Fruit fly (Drosophila melanogaster) whole organism, embryonic: ENCODE measurements around the gene CG33203.

ENCODE experiments used
- Adf1 ChIP-seq: fragments of 200-800 bp; sonication (Bioruptor generic); IDR thresholded peaks from 2 replicates; pipeline ENCODE4 v1.3.6; 2022; ENCODE audit warnings: missing biosample characterization, missing genetic modification characterization
- Asciz ChIP-seq: fragments of 200-800 bp; sonication (Bioruptor generic); optimal IDR thresholded peaks from 2 replicates; lab custom pipeline; 2017; ENCODE audit warnings: missing biosample characterization, mild to moderate bottlenecking, missing genetic modification characterization, missing genetic modification reagents
- Atf6 ChIP-seq: fragments of 200-800 bp; sonication (Bioruptor generic); IDR thresholded peaks from 2 replicates; pipeline ENCODE4 v1.3.6; 2022; ENCODE audit warnings: missing biosample characterization, missing genetic modification characterization
- Bgb ChIP-seq: fragments of 200-800 bp; sonication (Bioruptor generic); IDR thresholded peaks from 2 replicates; pipeline ENCODE4 v1.3.6; 2022; ENCODE audit warnings: missing biosample characterization, missing genetic modification characterization; ENCODE audit not compliant: partially characterized antibody
- CG11398 ChIP-seq: fragments of 200-800 bp; sonication (Bioruptor generic); optimal IDR thresholded peaks from 2 replicates; lab custom pipeline; 2016; ENCODE audit warnings: missing biosample characterization, missing genetic modification characterization
- CG11696 ChIP-seq: fragments of 200-800 bp; sonication (Bioruptor generic); IDR thresholded peaks from 2 replicates; pipeline ENCODE4 v1.3.6; 2022; ENCODE audit warnings: missing biosample characterization, missing genetic modification characterization
- CG11723 ChIP-seq: fragments of 200-800 bp; sonication (Bioruptor generic); optimal IDR thresholded peaks from 2 replicates; lab custom pipeline; 2017; ENCODE audit warnings: missing biosample characterization, mild to moderate bottlenecking, missing genetic modification characterization
- CG13775 ChIP-seq: fragments of 200-800 bp; sonication (Bioruptor generic); optimal IDR thresholded peaks from 3 replicates; lab custom pipeline; 2017; ENCODE audit warnings: missing biosample characterization, mild to moderate bottlenecking, missing genetic modification characterization
- CG15696 ChIP-seq: fragments of 200-800 bp; sonication (Bioruptor generic); optimal IDR thresholded peaks from 2 replicates; lab custom pipeline; 2019; ENCODE audit warnings: missing biosample characterization, mild to moderate bottlenecking, missing genetic modification characterization, moderate library complexity
- CG2712 ChIP-seq: fragments of 200-800 bp; optimal IDR thresholded peaks from 3 replicates; lab custom pipeline; 2019; ENCODE audit warnings: missing biosample characterization, mild to moderate bottlenecking, missing genetic modification characterization, moderate library complexity
- CG2889 ChIP-seq: fragments of 200-800 bp; sonication (Bioruptor generic); IDR thresholded peaks from 3 replicates; pipeline ENCODE4 v1.3.6; 2022; ENCODE audit warnings: missing biosample characterization, missing genetic modification characterization
- CG30403 ChIP-seq: fragments of 200-800 bp; sonication (Bioruptor generic); optimal IDR thresholded peaks from 3 replicates; lab custom pipeline; 2016; ENCODE audit warnings: missing biosample characterization, missing genetic modification characterization
- CG5180 ChIP-seq: fragments of 200-800 bp; sonication (Bioruptor generic); optimal IDR thresholded peaks from 3 replicates; lab custom pipeline; 2017; ENCODE audit warnings: missing biosample characterization, missing genetic modification characterization, mild to moderate bottlenecking, moderate library complexity, missing genetic modification reagents
- CG5953 ChIP-seq: fragments of 200-800 bp; sonication (Bioruptor generic); IDR thresholded peaks from 2 replicates; pipeline ENCODE4 v1.3.6; 2022; ENCODE audit warnings: missing biosample characterization, missing genetic modification characterization
- CG7745 ChIP-seq: fragments of 200-800 bp; sonication (Bioruptor generic); optimal IDR thresholded peaks from 2 replicates; lab custom pipeline; 2018; ENCODE audit warnings: missing biosample characterization, mild to moderate bottlenecking, missing genetic modification characterization, moderate library complexity
- CG8089 ChIP-seq: fragments of 200-800 bp; sonication (Bioruptor generic); optimal IDR thresholded peaks from 3 replicates; lab custom pipeline; 2016; ENCODE audit warnings: missing biosample characterization, missing genetic modification characterization
- Camta ChIP-seq: fragments of 200-800 bp; sonication (Bioruptor generic); optimal IDR thresholded peaks from 2 replicates; lab custom pipeline; 2016; ENCODE audit warnings: missing biosample characterization, missing genetic modification characterization
- E2f2 ChIP-seq: fragments of 200-800 bp; sonication (Bioruptor generic); IDR thresholded peaks from 2 replicates; pipeline ENCODE4 v1.3.6; 2022; ENCODE audit warnings: missing biosample characterization, missing genetic modification characterization
- Ets65A ChIP-seq: fragments of 200-800 bp; sonication (Bioruptor generic); peaks from one replicate; lab custom pipeline; 2016; ENCODE audit warnings: missing biosample characterization, missing genetic modification characterization
- Hand ChIP-seq: fragments of 200-800 bp; sonication (Bioruptor generic); optimal IDR thresholded peaks from 2 replicates; lab custom pipeline; 2017; ENCODE audit warnings: mild to moderate bottlenecking, missing biosample characterization, missing genetic modification reagents, missing genetic modification characterization
- NK7.1 ChIP-seq: fragments of 200-800 bp; sonication (Bioruptor generic); optimal IDR thresholded peaks from 3 replicates; lab custom pipeline; 2016; ENCODE audit warnings: missing biosample characterization, missing genetic modification characterization
- Pdp1 ChIP-seq, 2 experiments: fragments of 200-800 bp; sonication (Bioruptor generic); optimal IDR thresholded peaks; 3 replicates each; lab custom pipeline; 2016; ENCODE audit warnings: missing biosample characterization in 2 of 2, missing genetic modification characterization in 2 of 2, mild to moderate bottlenecking in 1 of 2, moderate library complexity in 1 of 2
- Xrp1 ChIP-seq: fragments of 200-800 bp; sonication (Bioruptor generic); IDR thresholded peaks from 2 replicates; pipeline ENCODE4 v1.3.6; 2022; ENCODE audit warnings: missing biosample characterization, missing genetic modification characterization
- abd-A ChIP-seq: fragments of 200-800 bp; sonication (Bioruptor generic); optimal IDR thresholded peaks from 3 replicates; lab custom pipeline; 2019; ENCODE audit warnings: missing biosample characterization, mild to moderate bottlenecking, missing genetic modification characterization, moderate library complexity
- amos ChIP-seq: fragments of 200-800 bp; sonication (Bioruptor generic); IDR thresholded peaks from 2 replicates; pipeline ENCODE4 v1.3.6; 2022; ENCODE audit warnings: missing biosample characterization, missing genetic modification characterization; ENCODE audit not compliant: partially characterized antibody
- bbx ChIP-seq: fragments of 200-800 bp; sonication (Bioruptor generic); IDR thresholded peaks from 2 replicates; pipeline ENCODE4 v1.3.6; 2022; ENCODE audit warnings: missing biosample characterization, missing genetic modification characterization; ENCODE audit not compliant: partially characterized antibody
- chinmo ChIP-seq: fragments of 200-800 bp; sonication (Bioruptor generic); IDR thresholded peaks from 4 replicates; pipeline ENCODE4 v1.3.6; 2022; ENCODE audit warnings: missing biosample characterization, missing genetic modification characterization; ENCODE audit not compliant: partially characterized antibody
- exex ChIP-seq: fragments of 200-800 bp; sonication (Bioruptor generic); optimal IDR thresholded peaks from 4 replicates; lab custom pipeline; 2018; ENCODE audit warnings: missing biosample characterization, mild to moderate bottlenecking, missing genetic modification characterization, moderate library complexity
- fru ChIP-seq: fragments of >200 bp; optimal IDR thresholded peaks from 2 replicates; lab custom pipeline; 2017
- ftz-f1 ChIP-seq: fragments of 200-800 bp; sonication (Bioruptor generic); optimal IDR thresholded peaks from 2 replicates; lab custom pipeline; 2016; ENCODE audit warnings: missing biosample characterization, missing genetic modification characterization
- grn ChIP-seq: fragments of 200-800 bp; sonication (Bioruptor generic); optimal IDR thresholded peaks from 3 replicates; lab custom pipeline; 2017; ENCODE audit warnings: missing biosample characterization, missing genetic modification characterization
- inv ChIP-seq: fragments of 200-800 bp; sonication (Bioruptor generic); IDR thresholded peaks from 2 replicates; pipeline ENCODE4 v1.3.6; 2022; ENCODE audit warnings: missing biosample characterization, missing genetic modification characterization; ENCODE audit not compliant: partially characterized antibody
- nau ChIP-seq: fragments of 200-800 bp; sonication (Bioruptor generic); optimal IDR thresholded peaks from 3 replicates; lab custom pipeline; 2017; ENCODE audit warnings: missing biosample characterization, mild to moderate bottlenecking, missing genetic modification characterization, missing genetic modification reagents
- nom ChIP-seq: fragments of 200-800 bp; sonication (Bioruptor generic); optimal IDR thresholded peaks from 2 replicates; lab custom pipeline; 2017; ENCODE audit warnings: missing biosample characterization, missing genetic modification characterization, mild to moderate bottlenecking, moderate library complexity, missing genetic modification reagents
- pan ChIP-seq, 4 experiments: fragments of >200 bp in 3 of 4; fragments of 200-800 bp in 1 of 4; sonication (Bioruptor generic) in 1 of 4; optimal IDR thresholded peaks in 3 of 4; IDR thresholded peaks in 1 of 4; 2 replicates each; pipeline versions ENCODE4 v1.3.6 to Lab custom; 2017 to 2022; ENCODE audit warnings: missing biosample characterization in 2 of 4, missing genetic modification characterization in 2 of 4, mixed read lengths in 1 of 4
- salm ChIP-seq: fragments of 200-800 bp; sonication (Bioruptor generic); optimal IDR thresholded peaks from 2 replicates; lab custom pipeline; 2018; ENCODE audit warnings: missing biosample characterization, mild to moderate bottlenecking, missing genetic modification characterization
- sd ChIP-seq: fragments of 200-800 bp; sonication (Bioruptor generic); optimal IDR thresholded peaks from 3 replicates; lab custom pipeline; 2018; ENCODE audit warnings: missing biosample characterization, mild to moderate bottlenecking, missing genetic modification characterization, moderate library complexity
- sens ChIP-seq: fragments of 200-800 bp; sonication (Bioruptor generic); peaks from one replicate; lab custom pipeline; 2016; ENCODE audit warnings: missing biosample characterization, missing genetic modification characterization
- sens-2 ChIP-seq: fragments of 200-800 bp; sonication (Bioruptor generic); IDR thresholded peaks from 2 replicates; pipeline ENCODE4 v1.3.6; 2022; ENCODE audit warnings: missing biosample characterization, missing genetic modification characterization
- shn ChIP-seq: fragments of 200-800 bp; sonication (Bioruptor generic); optimal IDR thresholded peaks from 3 replicates; lab custom pipeline; 2016; ENCODE audit warnings: missing biosample characterization, missing genetic modification characterization
- sna ChIP-seq: fragments of 200-800 bp; sonication (Bioruptor generic); IDR thresholded peaks from 2 replicates; pipeline ENCODE4 v1.3.6; 2022; ENCODE audit warnings: missing biosample characterization, missing genetic modification characterization; ENCODE audit not compliant: partially characterized antibody
- sug ChIP-seq: fragments of 200-800 bp; optimal IDR thresholded peaks from 2 replicates; lab custom pipeline; 2019; ENCODE audit warnings: missing biosample characterization, mild to moderate bottlenecking, missing genetic modification characterization, moderate library complexity
- tap ChIP-seq: fragments of 200-800 bp; optimal IDR thresholded peaks from 3 replicates; lab custom pipeline; 2019; ENCODE audit warnings: missing biosample characterization, mild to moderate bottlenecking, missing genetic modification characterization, moderate library complexity

The CG33203 gene

DNA sequence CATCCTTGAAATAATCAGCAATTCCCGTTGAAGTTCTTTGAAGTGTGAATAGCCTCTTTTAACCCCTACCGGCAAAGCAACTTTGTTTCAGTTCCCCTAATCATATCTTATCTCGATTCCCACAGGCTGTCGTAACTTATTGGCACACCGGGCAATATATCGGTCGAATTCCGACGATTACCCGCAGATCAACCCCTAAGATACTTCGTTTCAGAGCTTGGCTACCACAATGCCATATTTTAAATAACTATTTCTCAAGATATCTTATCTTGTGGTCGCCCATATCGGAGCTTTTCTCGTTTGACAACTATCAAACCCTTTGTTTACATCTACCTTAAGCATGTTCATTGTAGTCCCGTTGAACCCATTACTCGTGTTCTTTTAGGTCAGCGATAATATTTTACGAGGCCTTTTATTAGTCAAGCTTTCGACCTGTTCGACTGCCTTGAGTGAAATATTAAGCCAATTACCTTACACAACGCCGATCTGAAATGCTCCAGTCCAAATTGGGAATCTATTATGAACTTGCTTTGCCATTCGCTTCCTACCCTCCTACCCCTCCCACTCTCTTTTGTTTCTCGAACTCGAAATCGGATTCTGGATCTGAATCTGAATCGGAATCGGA, 11.5 kb upstream of the CG33203 start (continued):
- peak; percentile 74 for TF ChIP-seq sug (tag; lab: Kevin White, UChicago)
- peak; percentile 79 for TF ChIP-seq grn (GFP tag; lab: Kevin White, UChicago)
- TF ChIP-seq CG15696 (tag; lab: Kevin White, UChicago): no peak
- TF ChIP-seq CG2712 (tag; lab: Kevin White, UChicago): no peak
- peak in 1 of 2 experiments; percentile 41 for TF ChIP-seq Pdp1 (GFP tag; optimal IDR thresholded peaks at IDR 0.05; lab: Kevin White, UChicago)
- peak; percentile 85 for TF ChIP-seq exex (tag; lab: Kevin White, UChicago)
- TF ChIP-seq shn: no peak

DNA sequence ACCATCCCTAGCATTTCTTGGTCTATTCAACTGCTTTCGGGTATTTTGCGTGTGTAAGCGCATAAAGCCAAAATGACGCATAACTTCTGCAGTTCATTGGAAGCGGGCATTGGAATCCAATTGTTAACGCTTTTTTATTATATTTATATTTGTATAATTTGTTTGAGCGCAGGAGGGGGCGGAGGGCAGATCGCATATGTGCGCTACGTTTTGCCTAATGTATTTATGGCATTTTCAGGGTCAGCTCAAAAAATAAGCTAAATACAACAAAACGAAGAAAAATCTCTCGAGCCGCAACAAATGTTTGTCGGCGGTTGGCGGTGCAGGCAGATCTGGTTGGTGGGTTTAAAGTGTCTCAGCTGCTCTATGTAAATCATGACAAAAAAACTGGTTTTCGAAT, 10.4 kb upstream of the CG33203 start:
- TF ChIP-seq sd (tag; lab: Kevin White, UChicago) (peak; percentile 54), CG5953 (GFP tag; lab: Robert Waterston, UW) (no peak), inv (GFP tag; lab: Robert Waterston, UW) (no peak), chinmo (GFP tag; lab: Robert Waterston, UW) (peak; percentile 79; the same call in 2 of the 4 replicates), nau (no peak), tap (tag; lab: Kevin White, UChicago) (no peak), sna (no peak), salm (tag; lab: Kevin White, UChicago) (peak; percentile 1), CG5180 (peak; percentile 5), CG30403 (GFP tag; lab: Kevin White, UChicago) (no peak), E2f2 (GFP tag; lab: Robert Waterston, UW) (no peak), ftz-f1 (GFP tag; lab: Kevin White, UChicago) (peak; percentile 64), Asciz (GFP tag; lab: Kevin White, UChicago) (no peak), CG13775 (GFP tag; lab: Kevin White, UChicago) (no peak), CG2889 (GFP tag; lab: Robert Waterston, UW) (no peak)

DNA sequence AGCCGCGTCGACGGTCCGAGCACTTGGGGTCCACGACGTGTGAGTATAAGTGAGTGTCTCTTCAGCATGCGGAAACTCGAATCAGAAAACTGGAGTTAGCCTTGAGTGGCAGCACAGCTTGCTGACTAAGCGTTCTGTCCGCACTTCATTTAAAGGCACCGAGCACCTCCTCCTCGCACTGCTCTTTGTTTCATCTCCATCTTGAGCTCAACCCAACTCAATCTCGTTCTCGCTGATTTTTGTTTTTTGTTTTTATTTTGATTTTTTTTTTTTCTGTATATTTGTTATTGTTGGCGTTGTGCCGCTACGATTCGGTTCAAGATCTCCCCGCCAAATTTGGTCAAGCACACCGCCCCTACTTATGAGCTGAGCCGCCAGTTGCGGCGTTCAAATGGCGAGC, 7.5 kb upstream of the CG33203 start:
- TF ChIP-seq chinmo (GFP tag; lab: Robert Waterston, UW) (0 out of 4 replicates have a peak, but pooled peaks have one; percentile 35), CG7745 (tag; lab: Kevin White, UChicago) (no peak), Ets65A (GFP tag; lab: Kevin White, UChicago) (peak; percentile 30), Adf1 (GFP tag; lab: Robert Waterston, UW) (0 out of 2 replicates have a peak, but pooled peaks have one; percentile 15), nom (peak; percentile 13)

- no peak for TF ChIP-seq abd-A
- TF ChIP-seq NK7.1: no peak
- TF ChIP-seq CG11696 (GFP tag; lab: Robert Waterston, UW): no peak
- TF ChIP-seq CG8089 (GFP tag; lab: Kevin White, UChicago): no peak
- no peak for TF ChIP-seq fru
- TF ChIP-seq Atf6 (GFP tag; lab: Robert Waterston, UW): peak; percentile 21; the same call in 1 of the 2 replicates
- no peak for TF ChIP-seq CG11398 (GFP tag; lab: Kevin White, UChicago)
- peak; percentile 27; the same call in 1 of the 2 replicates for TF ChIP-seq Bgb
- no peak for TF ChIP-seq Camta (GFP tag; lab: Kevin White, UChicago)
- TF ChIP-seq Hand (GFP tag; lab: Kevin White, UChicago): no peak
- no peak for TF ChIP-seq CG2889 (GFP tag; lab: Robert Waterston, UW)
- TF ChIP-seq CG11723 (GFP tag; lab: Kevin White, UChicago): no peak
- peak in 1 of 2 experiments; percentile 15 for TF ChIP-seq Pdp1 (GFP tag; optimal IDR thresholded peaks at IDR 0.05; lab: Kevin White, UChicago)
- 0 out of 2 replicates have a peak, but pooled peaks have one; percentile 14 for TF ChIP-seq Xrp1 (GFP tag; lab: Robert Waterston, UW)
- peak; percentile 54 for TF ChIP-seq bbx (GFP tag; lab: Robert Waterston, UW)
- TF ChIP-seq sens (GFP tag; lab: Kevin White, UChicago): peak; percentile 52
- peak; percentile 29; the same call in 1 of the 2 replicates for TF ChIP-seq amos
- TF ChIP-seq pan (optimal IDR thresholded peaks at IDR 0.05; lab: Kevin White, UChicago): no peak
- TF ChIP-seq pan (GFP tag; optimal IDR thresholded peaks at IDR 0.05 in 1 of 2, IDR thresholded peaks at IDR 0.05 in 1 of 2): no peak
- TF ChIP-seq E2f2 (GFP tag; lab: Robert Waterston, UW): no peak
- no peak for TF ChIP-seq sens-2 (GFP tag; lab: Robert Waterston, UW)
Observed at dm6 chr3R:28891513-28892097, 4.1 kb upstream of the CG33203 start.
